Worm (Caenorhabditis elegans) whole organism, L1 larva: ENCODE results near the gene B0001.3.

Experiments
- C04F5.9 ChIP-seq: sonication (generic microtip); optimal IDR thresholded peaks from 2 replicates; lab custom pipeline; 2016; ENCODE audit warnings: missing genetic modification characterization, missing compliant biosample characterization
- F16B12.6 ChIP-seq: fragments of 150-350 bp; optimal IDR thresholded peaks from 2 replicates; lab custom pipeline; 2014; ENCODE audit warnings: missing biosample characterization, missing genetic modification characterization
- aha-1 ChIP-seq: fragments of 150-350 bp; optimal IDR thresholded peaks from 2 replicates; lab custom pipeline; 2014; ENCODE audit warnings: missing biosample characterization, missing genetic modification characterization
- alr-1 ChIP-seq: fragments of 200-800 bp; sonication (Bioruptor generic); optimal IDR thresholded peaks from 2 replicates; lab custom pipeline; 2018; ENCODE audit warnings: borderline replicate concordance, mild to moderate bottlenecking, missing genetic modification characterization, missing compliant biosample characterization
- aly-2 ChIP-seq: fragments of 150-350 bp; optimal IDR thresholded peaks from 2 replicates; lab custom pipeline; 2014; ENCODE audit warnings: missing biosample characterization, missing genetic modification characterization
- blmp-1 ChIP-seq: fragments of 150-350 bp; optimal IDR thresholded peaks from 2 replicates; lab custom pipeline; 2014; ENCODE audit warnings: missing biosample characterization, missing genetic modification characterization
- ceh-63 ChIP-seq: fragments of 200-800 bp; sonication (Bioruptor generic); optimal IDR thresholded peaks from 2 replicates; lab custom pipeline; 2018; ENCODE audit warnings: mild to moderate bottlenecking, missing genetic modification characterization, missing compliant biosample characterization
- ceh-82 ChIP-seq, 3 experiments: fragments of 150-350 bp in 1 of 3; sonication (generic microtip) in 2 of 3; optimal IDR thresholded peaks; 2 replicates each; lab custom pipeline; 2014 to 2017; ENCODE audit warnings: missing biosample characterization in 3 of 3, missing genetic modification characterization in 3 of 3
- ceh-88 ChIP-seq: fragments of 200-800 bp; sonication (Bioruptor generic); IDR thresholded peaks from 2 replicates; pipeline ENCODE4 v1.3.6; 2022; ENCODE audit warnings: missing genetic modification characterization, missing compliant biosample characterization
- ces-1 ChIP-seq: fragments of 150-350 bp; optimal IDR thresholded peaks from 2 replicates; lab custom pipeline; 2014; ENCODE audit warnings: missing biosample characterization, missing genetic modification reagents, missing genetic modification characterization
- dpl-1 ChIP-seq, 3 experiments: fragments of 150-350 bp in 2 of 3; sonication (generic microtip) in 1 of 3; optimal IDR thresholded peaks; 2 replicates each; lab custom pipeline; 2014 to 2017; ENCODE audit warnings: missing biosample characterization in 3 of 3, missing genetic modification characterization in 3 of 3, missing genetic modification reagents in 3 of 3
- dsc-1 ChIP-seq: sonication (generic microtip); optimal IDR thresholded peaks from 2 replicates; lab custom pipeline; 2016; ENCODE audit warnings: mild to moderate bottlenecking, missing genetic modification characterization, missing compliant biosample characterization
- efl-1 ChIP-seq, 4 experiments: fragments of 150-350 bp; optimal IDR thresholded peaks in 3 of 4; peaks in 1 of 4; 1 replicate in 1 of 4; 2 replicates in 3 of 4; lab custom pipeline; 2014; ENCODE audit warnings: missing biosample characterization in 2 of 4, missing genetic modification characterization in 2 of 4, missing genetic modification reagents in 2 of 4
- elt-3 ChIP-seq, 6 experiments: fragments of 150-350 bp in 1 of 6; sonication (generic microtip); optimal IDR thresholded peaks; 2 replicates each; lab custom pipeline; 2017 to 2018; ENCODE audit warnings: missing biosample characterization in 6 of 6, missing genetic modification characterization in 6 of 6, inconsistent platforms in 1 of 6
- ets-5 ChIP-seq: fragments of 200-800 bp; sonication (Bioruptor generic); IDR thresholded peaks from 2 replicates; pipeline ENCODE4 v1.3.6; 2022; ENCODE audit warnings: missing genetic modification characterization, missing compliant biosample characterization
- fkh-4 ChIP-seq: sonication (generic microtip); optimal IDR thresholded peaks from 2 replicates; lab custom pipeline; 2016; ENCODE audit warnings: missing compliant biosample characterization, missing genetic modification characterization, borderline replicate concordance
- fkh-8 ChIP-seq: sonication (generic microtip); optimal IDR thresholded peaks from 2 replicates; lab custom pipeline; 2016; ENCODE audit warnings: mild to moderate bottlenecking, missing genetic modification characterization, missing compliant biosample characterization
- hlh-17 ChIP-seq: fragments of 200-800 bp; sonication (Bioruptor generic); optimal IDR thresholded peaks from 2 replicates; lab custom pipeline; 2018; ENCODE audit warnings: missing genetic modification characterization, mild to moderate bottlenecking, missing compliant biosample characterization, moderate library complexity, borderline replicate concordance
- hlh-4 ChIP-seq: sonication (generic microtip); optimal IDR thresholded peaks from 2 replicates; lab custom pipeline; 2016; ENCODE audit warnings: mild to moderate bottlenecking, missing genetic modification characterization, missing compliant biosample characterization
- lin-13 ChIP-seq: fragments of 150-350 bp; optimal IDR thresholded peaks from 2 replicates; lab custom pipeline; 2014; ENCODE audit warnings: missing biosample characterization, missing genetic modification reagents, missing genetic modification characterization
- lin-15B ChIP-seq: fragments of 150-350 bp; sonication (generic microtip); optimal IDR thresholded peaks from 3 replicates; lab custom pipeline; 2014; ENCODE audit warnings: missing biosample characterization, missing genetic modification characterization
- lin-35 ChIP-seq, 2 experiments: fragments of 150-350 bp; optimal IDR thresholded peaks; 2 replicates each; lab custom pipeline; 2014; ENCODE audit warnings: missing biosample characterization in 2 of 2, missing genetic modification characterization in 2 of 2, missing genetic modification reagents in 2 of 2
- lin-39 ChIP-seq: fragments of 150-350 bp; optimal IDR thresholded peaks from 2 replicates; lab custom pipeline; 2014; ENCODE audit warnings: missing biosample characterization, missing genetic modification reagents, missing genetic modification characterization
- lir-3 ChIP-seq: sonication (generic microtip); optimal IDR thresholded peaks from 2 replicates; lab custom pipeline; 2016; ENCODE audit warnings: mild to moderate bottlenecking, missing genetic modification characterization, moderate library complexity, missing compliant biosample characterization; ENCODE audit not compliant: poor library complexity
- lsy-2 ChIP-seq, 2 experiments: fragments of 150-350 bp; optimal IDR thresholded peaks; 2 replicates each; lab custom pipeline; 2014; ENCODE audit warnings: missing biosample characterization in 2 of 2, missing genetic modification characterization in 2 of 2
- mab-9 ChIP-seq: fragments of 200-800 bp; sonication (Bioruptor generic); IDR thresholded peaks from 2 replicates; pipeline ENCODE4 v1.3.6; 2022; ENCODE audit warnings: missing genetic modification reagents, missing genetic modification characterization, missing compliant biosample characterization
- mep-1 ChIP-seq: fragments of 150-350 bp; optimal IDR thresholded peaks from 2 replicates; lab custom pipeline; 2014; ENCODE audit warnings: missing biosample characterization, missing genetic modification characterization
- nhr-11 ChIP-seq: fragments of 150-350 bp; optimal IDR thresholded peaks from 2 replicates; lab custom pipeline; 2014; ENCODE audit warnings: missing biosample characterization, missing genetic modification characterization
- nhr-237 ChIP-seq: fragments of 150-350 bp; optimal IDR thresholded peaks from 2 replicates; lab custom pipeline; 2014; ENCODE audit warnings: missing biosample characterization, missing genetic modification characterization
- nhr-28 ChIP-seq: fragments of 150-350 bp; optimal IDR thresholded peaks from 2 replicates; lab custom pipeline; 2014; ENCODE audit warnings: missing biosample characterization, missing genetic modification characterization
- nhr-71 ChIP-seq: sonication (generic microtip); optimal IDR thresholded peaks from 2 replicates; lab custom pipeline; 2016; ENCODE audit warnings: mild to moderate bottlenecking, missing genetic modification characterization, moderate library complexity, missing compliant biosample characterization
- nhr-85 ChIP-seq: sonication (generic microtip); peaks from one replicate; lab custom pipeline; 2016; ENCODE audit warnings: missing genetic modification characterization, inconsistent platforms, missing compliant biosample characterization
- nhr-90 ChIP-seq: sonication (generic microtip); optimal IDR thresholded peaks from 2 replicates; lab custom pipeline; 2016; ENCODE audit warnings: mild to moderate bottlenecking, missing genetic modification characterization, missing compliant biosample characterization; ENCODE audit not compliant: poor library complexity
- pqm-1 ChIP-seq: sonication (generic microtip); optimal IDR thresholded peaks from 3 replicates; lab custom pipeline; 2017; ENCODE audit warnings: missing biosample characterization, missing genetic modification characterization
- rnt-1 ChIP-seq: sonication (generic microtip); optimal IDR thresholded peaks from 2 replicates; lab custom pipeline; 2016; ENCODE audit warnings: mild to moderate bottlenecking, missing genetic modification characterization, moderate library complexity, missing compliant biosample characterization
- snu-23 ChIP-seq: sonication (generic microtip); optimal IDR thresholded peaks from 2 replicates; lab custom pipeline; 2016; ENCODE audit warnings: missing genetic modification characterization, missing compliant biosample characterization
- sptf-1 ChIP-seq: fragments of 150-350 bp; optimal IDR thresholded peaks from 2 replicates; lab custom pipeline; 2014; ENCODE audit warnings: missing biosample characterization, missing genetic modification characterization
- sup-37 ChIP-seq: fragments of 200-800 bp; sonication (Bioruptor generic); optimal IDR thresholded peaks from 2 replicates; lab custom pipeline; 2018; ENCODE audit warnings: mild to moderate bottlenecking, missing genetic modification characterization, missing compliant biosample characterization
- tlp-1 ChIP-seq: fragments of 150-350 bp; optimal IDR thresholded peaks from 2 replicates; lab custom pipeline; 2014; ENCODE audit warnings: missing biosample characterization, missing genetic modification characterization
- unc-30 ChIP-seq: sonication (generic microtip); optimal IDR thresholded peaks from 2 replicates; lab custom pipeline; 2017; ENCODE audit warnings: missing biosample characterization, missing genetic modification characterization
- unc-62 ChIP-seq: fragments of 150-350 bp; optimal IDR thresholded peaks from 2 replicates; lab custom pipeline; 2014; ENCODE audit warnings: missing biosample characterization, missing genetic modification reagents, missing genetic modification characterization
- unc-98 ChIP-seq: fragments of 200-800 bp; sonication (Bioruptor generic); IDR thresholded peaks from 2 replicates; pipeline ENCODE4 v1.3.6; 2022; ENCODE audit warnings: missing genetic modification characterization, missing compliant biosample characterization
- zag-1 ChIP-seq: fragments of 150-350 bp; optimal IDR thresholded peaks from 2 replicates; lab custom pipeline; 2014; ENCODE audit warnings: missing biosample characterization, missing genetic modification characterization
- zip-4 ChIP-seq: fragments of 200-800 bp; sonication (Bioruptor generic); optimal IDR thresholded peaks from 2 replicates; lab custom pipeline; 2018; ENCODE audit warnings: mild to moderate bottlenecking, missing genetic modification characterization, moderate library complexity, missing compliant biosample characterization

Gene B0001.3

ce11 chrIV:12162732-12163131, 17.2 kb upstream of the B0001.3 start:
- no peak for TF ChIP-seq ceh-63 (GFP tag; lab: Kevin White, UChicago)
- no peak for TF ChIP-seq nhr-28 (tag; lab: Kevin White, UChicago)
- TF ChIP-seq C04F5.9 (tag; lab: Kevin White, UChicago): no peak
- no peak for TF ChIP-seq tlp-1 (tag; lab: Kevin White, UChicago)
- no peak for TF ChIP-seq nhr-237 (tag; lab: Kevin White, UChicago)
- no peak for TF ChIP-seq elt-3 (tag; optimal IDR thresholded peaks at IDR 0.05; lab: Kevin White, UChicago)
- TF ChIP-seq fkh-8 (tag; lab: Kevin White, UChicago): no peak
- no peak for TF ChIP-seq dpl-1 (GFP tag; optimal IDR thresholded peaks at IDR 0.05; lab: Kevin White, UChicago)
- TF ChIP-seq lin-39 (tag; lab: Kevin White, UChicago): no peak
- TF ChIP-seq aly-2: no peak
- no peak for TF ChIP-seq ets-5
- TF ChIP-seq mep-1 (tag; lab: Kevin White, UChicago): no peak
- TF ChIP-seq, all 84 proteins: peak for 0

ce11 chrIV:12160421-12160820, 14.9 kb upstream of the B0001.3 start:
- TF ChIP-seq mep-1 (tag; lab: Kevin White, UChicago) (no peak), unc-62 (GFP tag; lab: Kevin White, UChicago) (no peak), ceh-82 (tag; optimal IDR thresholded peaks at IDR 0.05; lab: Kevin White, UChicago) (no peak), pqm-1 (tag; lab: Kevin White, UChicago) (no peak), unc-30 (no peak), nhr-90 (tag; lab: Kevin White, UChicago) (no peak), hlh-17 (no peak), ceh-88 (GFP tag; lab: Robert Waterston, UW) (no peak)
- TF ChIP-seq, all 84 proteins: peak for 0

ce11 chrIV:12157915-12158314, 12.4 kb upstream of the B0001.3 start:
- TF ChIP-seq nhr-85 (tag; lab: Kevin White, UChicago): peak; percentile 40
- TF ChIP-seq mep-1 (tag; lab: Kevin White, UChicago): peak; percentile 9
- TF ChIP-seq lin-35 (GFP tag; optimal IDR thresholded peaks at IDR 0.05; lab: Kevin White, UChicago): peak in 1 of 2 experiments; percentile 2
- peak in 1 of 6 experiments; percentile 7 for TF ChIP-seq elt-3 (tag; optimal IDR thresholded peaks at IDR 0.05; lab: Kevin White, UChicago)
- no peak for TF ChIP-seq lir-3 (tag; lab: Kevin White, UChicago)

DNA sequence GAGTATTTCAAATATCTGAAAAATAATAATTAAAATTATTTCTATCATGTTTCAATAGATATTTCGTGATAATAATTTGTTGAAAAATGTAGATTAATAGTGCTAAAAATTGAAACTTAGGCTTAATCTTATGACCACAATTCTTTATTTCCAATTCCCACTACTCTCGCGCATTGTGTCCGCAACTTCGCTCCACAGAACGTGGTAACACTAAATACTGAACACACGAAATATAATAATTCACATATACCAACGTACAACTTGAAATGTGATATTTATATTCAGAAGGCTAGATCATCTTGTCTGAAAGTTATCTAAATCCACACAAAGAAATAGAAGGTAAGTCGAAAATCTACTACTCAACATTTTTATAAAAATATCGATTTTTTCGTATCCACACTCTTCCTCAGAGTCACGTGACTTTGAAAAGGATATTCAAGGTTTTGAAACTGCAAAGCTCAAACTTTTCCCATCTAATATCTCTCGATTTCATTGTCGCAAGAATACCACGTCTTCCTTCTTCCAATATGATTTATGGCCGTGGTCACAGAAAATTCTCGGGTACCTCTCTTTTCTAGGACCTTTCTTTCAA, 11.2 kb upstream of the B0001.3 start, which contains the start of gene eri-12:
Gene eri-12, plus strand, starts transcription at position 197 of the 592 bp plus-strand sequence.
- TF ChIP-seq mep-1 (tag; lab: Kevin White, UChicago) (peak; percentile 30), nhr-71 (tag; lab: Kevin White, UChicago) (no peak), efl-1 (optimal IDR thresholded peaks at IDR 0.05; lab: Kevin White, UChicago) (peak in 1 of 2 experiments; percentile 56), efl-1 (GFP tag; optimal IDR thresholded peaks at IDR 0.05 in 1 of 2; lab: Kevin White, UChicago) (peak; percentile 44 to 89), rnt-1 (tag; lab: Kevin White, UChicago) (no peak), C04F5.9 (tag; lab: Kevin White, UChicago) (no peak), unc-98 (no peak), unc-30 (no peak), tlp-1 (tag; lab: Kevin White, UChicago) (no peak), nhr-11 (tag; lab: Kevin White, UChicago) (no peak), fkh-4 (tag; lab: Kevin White, UChicago) (no peak), lin-13 (GFP tag; lab: Kevin White, UChicago) (no peak), lsy-2 (tag; optimal IDR thresholded peaks at IDR 0.05; lab: Kevin White, UChicago) (peak in 1 of 2 experiments; percentile 15), F16B12.6 (tag; lab: Kevin White, UChicago) (no peak), lin-15B (no peak), fkh-8 (tag; lab: Kevin White, UChicago) (no peak), ceh-63 (GFP tag; lab: Kevin White, UChicago) (no peak), dsc-1 (tag; lab: Kevin White, UChicago) (no peak), ces-1 (GFP tag; lab: Kevin White, UChicago) (no peak), zag-1 (tag; lab: Kevin White, UChicago) (no peak), sptf-1 (tag; lab: Kevin White, UChicago) (no peak), hlh-17 (no peak), blmp-1 (tag; lab: Kevin White, UChicago) (peak; percentile 2), sup-37 (no peak), hlh-4 (tag; lab: Kevin White, UChicago) (no peak), nhr-85 (tag; lab: Kevin White, UChicago) (no peak), snu-23 (GFP tag; lab: Kevin White, UChicago) (no peak), lin-35 (GFP tag; optimal IDR thresholded peaks at IDR 0.05; lab: Kevin White, UChicago) (peak in 1 of 2 experiments; percentile 78), ets-5 (no peak), aha-1 (tag; lab: Kevin White, UChicago) (no peak), alr-1 (tag; lab: Kevin White, UChicago) (no peak), mab-9 (GFP tag; lab: Robert Waterston, UW) (no peak), zip-4 (no peak)
